Worm (Caenorhabditis elegans) whole organism, young adult: ENCODE results near the gene lgc-34.

ENCODE experiments used
- C06A6.2 ChIP-seq: fragments of 200-800 bp; sonication (Bioruptor generic); conservative IDR thresholded peaks from 2 replicates; pipeline ENCODE4 v1.3.6; 2022; ENCODE audit warnings: missing genetic modification characterization, missing compliant biosample characterization
- Y53G8AR.9 ChIP-seq: fragments of 200-800 bp; sonication (Bioruptor generic); conservative IDR thresholded peaks from 2 replicates; pipeline ENCODE4 v1.3.6; 2022; ENCODE audit warnings: missing genetic modification reagents, missing genetic modification characterization, missing compliant biosample characterization
- hlh-26 ChIP-seq: fragments of 200-800 bp; sonication (Bioruptor generic); conservative IDR thresholded peaks from 2 replicates; pipeline ENCODE4 v1.3.6; 2022; ENCODE audit warnings: missing genetic modification reagents, missing genetic modification characterization, missing compliant biosample characterization
- lin-26 ChIP-seq: fragments of 200-800 bp; sonication (Bioruptor generic); IDR thresholded peaks from 2 replicates; pipeline ENCODE4 v1.3.6; 2022; ENCODE audit warnings: missing genetic modification reagents, missing genetic modification characterization, missing compliant biosample characterization
- lin-35 ChIP-seq, 3 experiments: fragments of 150-350 bp in 2 of 3; sonication (generic microtip) in 1 of 3; optimal IDR thresholded peaks; 2 replicates each; lab custom pipeline; 2014 to 2018; ENCODE audit warnings: missing biosample characterization in 3 of 3, missing genetic modification characterization in 3 of 3, missing genetic modification reagents in 3 of 3
- lsl-1 ChIP-seq: fragments of 200-800 bp; sonication (Bioruptor generic); optimal IDR thresholded peaks from 2 replicates; lab custom pipeline; 2018; ENCODE audit warnings: mild to moderate bottlenecking, missing genetic modification characterization, moderate library complexity, missing compliant biosample characterization
- rec-8 ChIP-seq, 2 experiments: sonication (generic microtip); optimal IDR thresholded peaks; 2 replicates each; lab custom pipeline; 2016; ENCODE audit warnings: mild to moderate bottlenecking in 2 of 2, missing genetic modification characterization in 2 of 2, missing genetic modification reagents in 2 of 2, missing genotype in 2 of 2, missing biosample characterization in 1 of 2, missing compliant biosample characterization in 1 of 2, moderate library complexity in 1 of 2
- zim-3 ChIP-seq: sonication (generic microtip); optimal IDR thresholded peaks from 2 replicates; lab custom pipeline; 2017; ENCODE audit warnings: mild to moderate bottlenecking, missing genetic modification characterization, moderate library complexity, missing compliant biosample characterization

- TF ChIP-seq Y53G8AR.9 (GFP tag; lab: Robert Waterston, UW) (no peak), C06A6.2 (GFP tag; lab: Robert Waterston, UW) (no peak), lin-35 (GFP tag; optimal IDR thresholded peaks at IDR 0.05; lab: Kevin White, UChicago) (no peak), lsl-1 (no peak), lin-26 (GFP tag; lab: Robert Waterston, UW) (no peak), rec-8 (tag; optimal IDR thresholded peaks at IDR 0.05; lab: Kevin White, UChicago) (no peak), hlh-26 (GFP tag; lab: Robert Waterston, UW) (no peak), zim-3 (tag; lab: Kevin White, UChicago) (no peak)
Observed at ce11 chrII:526375-526774, at the start of gene lgc-34.
